Fruit fly (Drosophila melanogaster) whole organism, embryonic: ENCODE measurements around the gene Sce.

ENCODE experiments used
- CG2199 ChIP-seq: fragments of 200-800 bp; sonication (Bioruptor generic); IDR thresholded peaks from 3 replicates; pipeline ENCODE4 v1.3.6; 2022; ENCODE audit warnings: missing biosample characterization, missing genetic modification characterization
- Doc3 ChIP-seq: fragments of 200-800 bp; sonication (Bioruptor generic); IDR thresholded peaks from 3 replicates; pipeline ENCODE4 v1.3.6; 2022; ENCODE audit warnings: missing biosample characterization, missing genetic modification characterization; ENCODE audit not compliant: partially characterized antibody
- Gsc ChIP-seq: fragments of 200-800 bp; sonication (Bioruptor generic); IDR thresholded peaks from 2 replicates; pipeline ENCODE4 v1.3.6; 2022; ENCODE audit warnings: missing biosample characterization, missing genetic modification characterization
- TFAM ChIP-seq: fragments of 200-800 bp; sonication (Bioruptor generic); optimal IDR thresholded peaks from 2 replicates; lab custom pipeline; 2017; ENCODE audit warnings: missing biosample characterization, missing genetic modification characterization, inconsistent platforms
- zf30C ChIP-seq: fragments of 200-800 bp; sonication (Bioruptor generic); optimal IDR thresholded peaks from 3 replicates; lab custom pipeline; 2018; ENCODE audit warnings: missing biosample characterization, mild to moderate bottlenecking, missing genetic modification characterization

DNA sequence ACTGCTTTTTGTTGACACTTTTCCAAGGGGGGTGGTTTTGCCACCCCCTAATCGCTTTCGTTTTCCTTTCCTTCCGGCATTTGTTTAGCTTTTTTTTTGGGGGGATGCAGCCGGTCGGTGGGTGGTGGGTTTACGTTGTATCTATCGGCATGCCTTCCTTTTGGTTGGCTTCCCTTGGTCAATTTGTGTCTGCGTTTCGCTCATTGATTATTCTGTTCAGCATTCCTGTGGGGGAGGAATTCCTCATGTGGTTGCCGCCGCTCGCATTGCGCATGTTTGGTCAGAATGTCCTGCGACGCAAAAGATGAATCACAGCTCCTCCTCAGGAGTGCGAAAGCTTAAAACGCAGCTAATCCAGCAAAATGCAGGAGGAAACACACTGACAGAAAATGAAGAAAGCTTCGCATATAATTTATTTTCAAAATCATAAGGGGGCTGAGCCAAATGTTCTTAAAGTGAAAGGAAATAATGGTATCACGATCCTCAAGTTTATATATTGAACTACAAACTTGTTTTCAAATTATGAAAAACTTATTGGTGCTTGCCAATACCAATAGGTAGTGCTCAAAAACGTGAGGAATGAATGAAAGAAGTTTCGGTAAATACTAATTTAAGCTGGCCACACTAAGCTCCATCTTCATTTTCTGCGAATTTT lies 29.5 kb downstream of the Sce start, which contains the start of gene RpS10a:
- TF ChIP-seq Gsc (GFP tag; lab: Robert Waterston, UW) (no peak), CG2199 (GFP tag; lab: Robert Waterston, UW) (no peak), TFAM (GFP tag; lab: Kevin White, UChicago) (no peak), zf30C (GFP tag; lab: Kevin White, UChicago) (no peak), Doc3 (GFP tag; lab: Robert Waterston, UW) (no peak)
